Worm (Caenorhabditis elegans) whole organism, L2 larva: ENCODE measurements around the gene dis-3.

Experiments
- C34F6.9 ChIP-seq: fragments of 150-350 bp; optimal IDR thresholded peaks from 2 replicates; lab custom pipeline; 2014; ENCODE audit warnings: missing biosample characterization, missing genetic modification characterization
- F13H6.1 ChIP-seq: sonication (generic microtip); optimal IDR thresholded peaks from 2 replicates; lab custom pipeline; 2016; ENCODE audit warnings: missing genetic modification characterization, missing compliant biosample characterization
- R02D3.7 ChIP-seq: fragments of 150-350 bp; optimal IDR thresholded peaks from 2 replicates; lab custom pipeline; 2014; ENCODE audit warnings: missing biosample characterization, missing genetic modification characterization
- alr-1 ChIP-seq: fragments of 150-350 bp; optimal IDR thresholded peaks from 2 replicates; lab custom pipeline; 2014; ENCODE audit warnings: missing biosample characterization, missing genetic modification characterization
- blmp-1 ChIP-seq: sonication (generic microtip); optimal IDR thresholded peaks from 2 replicates; lab custom pipeline; 2017; ENCODE audit warnings: missing genetic modification characterization, mild to moderate bottlenecking, missing compliant biosample characterization, antibody characterized with exemption, moderate library complexity; ENCODE audit not compliant: insufficient read depth
- crh-2 ChIP-seq: sonication (generic microtip); optimal IDR thresholded peaks from 2 replicates; lab custom pipeline; 2017; ENCODE audit warnings: missing biosample characterization, missing genetic modification characterization
- dmd-4 ChIP-seq: sonication (generic microtip); optimal IDR thresholded peaks from 2 replicates; lab custom pipeline; 2017; ENCODE audit warnings: missing biosample characterization, missing genetic modification characterization
- egl-27 ChIP-seq: sonication (generic microtip); optimal IDR thresholded peaks from 3 replicates; lab custom pipeline; 2017; ENCODE audit warnings: missing biosample characterization, missing genetic modification reagents, missing genetic modification characterization
- elt-1 ChIP-seq: fragments of 150-350 bp; optimal IDR thresholded peaks from 2 replicates; lab custom pipeline; 2014; ENCODE audit warnings: missing biosample characterization, missing genetic modification characterization
- elt-3 ChIP-seq: sonication (generic microtip); optimal IDR thresholded peaks from 2 replicates; lab custom pipeline; 2017; ENCODE audit warnings: missing biosample characterization, missing genetic modification characterization
- fos-1 ChIP-seq: fragments of 150-350 bp; optimal IDR thresholded peaks from 2 replicates; lab custom pipeline; 2014; ENCODE audit warnings: missing biosample characterization, missing genetic modification characterization
- gmeb-1 ChIP-seq: fragments of 150-350 bp; optimal IDR thresholded peaks from 2 replicates; lab custom pipeline; 2014; ENCODE audit warnings: missing biosample characterization, missing genetic modification characterization
- lin-13 ChIP-seq: fragments of 150-350 bp; optimal IDR thresholded peaks from 2 replicates; lab custom pipeline; 2014; ENCODE audit warnings: missing biosample characterization, missing genetic modification reagents, missing genetic modification characterization
- lin-39 ChIP-seq: fragments of 150-350 bp; optimal IDR thresholded peaks from 2 replicates; lab custom pipeline; 2014; ENCODE audit warnings: missing biosample characterization, missing genetic modification reagents, missing genetic modification characterization
- lsy-2 ChIP-seq, 2 experiments: fragments of 150-350 bp in 1 of 2; sonication (generic microtip) in 1 of 2; optimal IDR thresholded peaks; 2 replicates each; lab custom pipeline; 2014 to 2017; ENCODE audit warnings: missing biosample characterization in 2 of 2, missing genetic modification characterization in 2 of 2
- mab-5 ChIP-seq: fragments of 150-350 bp; optimal IDR thresholded peaks from 2 replicates; lab custom pipeline; 2014; ENCODE audit warnings: missing biosample characterization, missing genetic modification characterization
- mdl-1 ChIP-seq, 2 experiments: fragments of 150-350 bp in 1 of 2; sonication (generic microtip) in 1 of 2; optimal IDR thresholded peaks; 2 replicates each; lab custom pipeline; 2017; ENCODE audit warnings: missing biosample characterization in 2 of 2, missing genetic modification characterization in 2 of 2
- nhr-10 ChIP-seq: sonication (generic microtip); optimal IDR thresholded peaks from 2 replicates; lab custom pipeline; 2017; ENCODE audit warnings: missing biosample characterization, missing genetic modification characterization
- nhr-11 ChIP-seq: fragments of 150-350 bp; optimal IDR thresholded peaks from 2 replicates; lab custom pipeline; 2014; ENCODE audit warnings: missing biosample characterization, missing genetic modification characterization
- nhr-12 ChIP-seq: fragments of 150-350 bp; optimal IDR thresholded peaks from 2 replicates; lab custom pipeline; 2014; ENCODE audit warnings: missing biosample characterization, missing genetic modification characterization
- nhr-129 ChIP-seq: fragments of 150-350 bp; optimal IDR thresholded peaks from 2 replicates; lab custom pipeline; 2014; ENCODE audit warnings: missing biosample characterization, missing genetic modification characterization
- nhr-21 ChIP-seq: fragments of 150-350 bp; optimal IDR thresholded peaks from 2 replicates; lab custom pipeline; 2014; ENCODE audit warnings: missing biosample characterization, missing genetic modification characterization
- nhr-23 ChIP-seq: fragments of 150-350 bp; optimal IDR thresholded peaks from 2 replicates; lab custom pipeline; 2014; ENCODE audit warnings: missing biosample characterization, missing genetic modification reagents, missing genetic modification characterization
- nhr-237 ChIP-seq: fragments of 150-350 bp; optimal IDR thresholded peaks from 2 replicates; lab custom pipeline; 2014; ENCODE audit warnings: missing biosample characterization, missing genetic modification characterization
- nhr-25 ChIP-seq: fragments of 150-350 bp; sonication (generic microtip); optimal IDR thresholded peaks from 3 replicates; lab custom pipeline; 2014; ENCODE audit warnings: missing biosample characterization, missing genetic modification characterization
- nhr-6 ChIP-seq: fragments of 150-350 bp; optimal IDR thresholded peaks from 2 replicates; lab custom pipeline; 2014; ENCODE audit warnings: missing biosample characterization, missing genetic modification characterization
- nhr-77 ChIP-seq: fragments of 150-350 bp; optimal IDR thresholded peaks from 2 replicates; lab custom pipeline; 2014; ENCODE audit warnings: missing biosample characterization, missing genetic modification characterization
- peb-1 ChIP-seq: fragments of 150-350 bp; optimal IDR thresholded peaks from 2 replicates; lab custom pipeline; 2014; ENCODE audit warnings: missing biosample characterization, missing genetic modification characterization
- sem-4 ChIP-seq: fragments of 150-350 bp; optimal IDR thresholded peaks from 2 replicates; lab custom pipeline; 2014; ENCODE audit warnings: missing biosample characterization, missing genetic modification reagents, missing genetic modification characterization
- skn-1 ChIP-seq: sonication (generic microtip); optimal IDR thresholded peaks from 2 replicates; lab custom pipeline; 2017; ENCODE audit warnings: missing biosample characterization, missing genetic modification characterization
- sma-3 ChIP-seq: sonication (generic microtip); optimal IDR thresholded peaks from 2 replicates; lab custom pipeline; 2016; ENCODE audit warnings: missing genetic modification reagents, missing genetic modification characterization, missing compliant biosample characterization
- sma-9 ChIP-seq, 2 experiments: fragments of 150-350 bp in 1 of 2; sonication (generic microtip) in 1 of 2; optimal IDR thresholded peaks; 2 replicates each; lab custom pipeline; 2014 to 2016; ENCODE audit warnings: missing genetic modification characterization in 2 of 2, mild to moderate bottlenecking in 1 of 2, missing biosample characterization in 1 of 2, missing compliant biosample characterization in 1 of 2, missing genetic modification reagents in 1 of 2, moderate library complexity in 1 of 2
- snpc-4 ChIP-seq: fragments of 150-350 bp; optimal IDR thresholded peaks from 2 replicates; lab custom pipeline; 2014; ENCODE audit warnings: missing biosample characterization, missing genetic modification characterization
- unc-39 ChIP-seq: fragments of 150-350 bp; optimal IDR thresholded peaks from 2 replicates; lab custom pipeline; 2014; ENCODE audit warnings: missing biosample characterization, missing genetic modification characterization
- unc-55 ChIP-seq: fragments of 150-350 bp; sonication (generic microtip); optimal IDR thresholded peaks from 3 replicates; lab custom pipeline; 2014; ENCODE audit warnings: missing biosample characterization, missing genetic modification reagents, missing genetic modification characterization
- unc-62 ChIP-seq: fragments of 150-350 bp; optimal IDR thresholded peaks from 2 replicates; lab custom pipeline; 2014; ENCODE audit warnings: missing biosample characterization, missing genetic modification reagents, missing genetic modification characterization
- zag-1 ChIP-seq: fragments of 150-350 bp; optimal IDR thresholded peaks from 2 replicates; lab custom pipeline; 2014; ENCODE audit warnings: missing biosample characterization, missing genetic modification characterization
- ztf-11 ChIP-seq: sonication (generic microtip); optimal IDR thresholded peaks from 2 replicates; lab custom pipeline; 2017; ENCODE audit warnings: missing biosample characterization, missing genetic modification characterization
- ztf-4 ChIP-seq: fragments of 150-350 bp; optimal IDR thresholded peaks from 2 replicates; lab custom pipeline; 2014; ENCODE audit warnings: missing biosample characterization, missing genetic modification characterization

dis-3 gene

ce11 chrIV:10080816-10081215 is 16.2 kb upstream of the dis-3 start, which contains the start of gene W01B6.6:
TSS of gene W01B6.6 (plus strand) at chrIV:10081116.
- TF ChIP-seq fos-1 (tag; lab: Kevin White, UChicago): no peak
- TF ChIP-seq mdl-1 (tag; optimal IDR thresholded peaks at IDR 0.05; lab: Kevin White, UChicago): no peak
- TF ChIP-seq blmp-1: no peak
- TF ChIP-seq unc-55 (GFP tag; lab: Kevin White, UChicago): no peak
- no peak for TF ChIP-seq zag-1 (tag; lab: Kevin White, UChicago)
- TF ChIP-seq skn-1 (tag; lab: Kevin White, UChicago): no peak
- TF ChIP-seq sem-4 (tag; lab: Kevin White, UChicago): no peak
- no peak for TF ChIP-seq sma-3 (GFP tag; lab: Kevin White, UChicago)
- TF ChIP-seq C34F6.9 (tag; lab: Kevin White, UChicago): no peak

- TF ChIP-seq lin-39 (tag; lab: Kevin White, UChicago) (no peak), nhr-23 (tag; lab: Kevin White, UChicago) (no peak), blmp-1 (no peak), lin-13 (GFP tag; lab: Kevin White, UChicago) (no peak), gmeb-1 (tag; lab: Kevin White, UChicago) (no peak), elt-3 (tag; lab: Kevin White, UChicago) (no peak), nhr-6 (no peak), zag-1 (tag; lab: Kevin White, UChicago) (no peak), nhr-12 (no peak), sma-9 (GFP tag; optimal IDR thresholded peaks at IDR 0.05; lab: Kevin White, UChicago) (no peak), sma-9 (tag; optimal IDR thresholded peaks at IDR 0.05; lab: Kevin White, UChicago) (no peak), ztf-11 (no peak), unc-62 (no peak), C34F6.9 (tag; lab: Kevin White, UChicago) (no peak), snpc-4 (tag; lab: Kevin White, UChicago) (no peak), peb-1 (tag; lab: Kevin White, UChicago) (no peak), nhr-10 (tag; lab: Kevin White, UChicago) (no peak)
These were observed 12.6 kb upstream of the dis-3 start, which contains the start of gene W01B6.8 for ce11 chrIV:10084323-10084959. TSS of gene W01B6.8 (minus strand) at chrIV:10084373.

- peak; percentile 82 for TF ChIP-seq gmeb-1 (tag; lab: Kevin White, UChicago)
- peak; percentile 13 for TF ChIP-seq nhr-21 (tag; lab: Kevin White, UChicago)
- peak; percentile 69 for TF ChIP-seq sma-3 (GFP tag; lab: Kevin White, UChicago)
- peak; percentile 5 for TF ChIP-seq nhr-77 (tag; lab: Kevin White, UChicago)
- TF ChIP-seq blmp-1: peak; percentile 15
- peak; percentile 89 for TF ChIP-seq C34F6.9 (tag; lab: Kevin White, UChicago)
- TF ChIP-seq lsy-2 (tag; optimal IDR thresholded peaks at IDR 0.05; lab: Kevin White, UChicago): peak in 1 of 2 experiments; percentile 85
- peak; percentile 71 for TF ChIP-seq sma-9 (GFP tag; optimal IDR thresholded peaks at IDR 0.05; lab: Kevin White, UChicago)
- TF ChIP-seq sma-9 (tag; optimal IDR thresholded peaks at IDR 0.05; lab: Kevin White, UChicago): no peak
- no peak for TF ChIP-seq ztf-4 (tag; lab: Kevin White, UChicago)
- peak; percentile 26 for TF ChIP-seq mab-5 (tag; lab: Kevin White, UChicago)
- TF ChIP-seq nhr-10 (tag; lab: Kevin White, UChicago): no peak
- peak; percentile 84 for TF ChIP-seq nhr-129 (tag; lab: Kevin White, UChicago)
- TF ChIP-seq egl-27 (tag; lab: Kevin White, UChicago): peak; percentile 0
- TF ChIP-seq nhr-11: no peak
These were observed 11.4 kb upstream of the dis-3 start, which contains the start of the genes col-2 and ndc-80 for ce11 chrIV:10085401-10086187. TSS of gene col-2 (minus strand) at chrIV:10085451. TSS of gene ndc-80 (plus strand) at chrIV:10086137.

ce11 chrIV:10089777-10090176 is 7.2 kb upstream of the dis-3 start, which contains the start of gene ttr-39:
TSS of gene ttr-39 (minus strand) at chrIV:10089877.
- TF ChIP-seq elt-3 (tag; lab: Kevin White, UChicago): no peak
- TF ChIP-seq nhr-25 (tag; lab: Kevin White, UChicago): no peak
- TF ChIP-seq elt-1 (tag; lab: Kevin White, UChicago): no peak
- TF ChIP-seq unc-55 (GFP tag; lab: Kevin White, UChicago): no peak
- TF ChIP-seq nhr-237 (tag; lab: Kevin White, UChicago): no peak
- TF ChIP-seq nhr-12: no peak
- TF ChIP-seq nhr-10 (tag; lab: Kevin White, UChicago): no peak
- TF ChIP-seq crh-2 (tag; lab: Kevin White, UChicago): no peak
- no peak for TF ChIP-seq R02D3.7 (tag; lab: Kevin White, UChicago)
- no peak for TF ChIP-seq C34F6.9 (tag; lab: Kevin White, UChicago)
- no peak for TF ChIP-seq nhr-23 (tag; lab: Kevin White, UChicago)
- TF ChIP-seq unc-39 (tag; lab: Kevin White, UChicago): no peak
- no peak for TF ChIP-seq mdl-1 (tag; optimal IDR thresholded peaks at IDR 0.05; lab: Kevin White, UChicago)
- TF ChIP-seq mab-5 (tag; lab: Kevin White, UChicago): no peak
- no peak for TF ChIP-seq egl-27 (tag; lab: Kevin White, UChicago)
- TF ChIP-seq alr-1 (tag; lab: Kevin White, UChicago): no peak
- TF ChIP-seq zag-1 (tag; lab: Kevin White, UChicago): no peak
- TF ChIP-seq unc-62: no peak
- no peak for TF ChIP-seq dmd-4 (tag; lab: Kevin White, UChicago)
- TF ChIP-seq F13H6.1 (tag; lab: Kevin White, UChicago): no peak
